Worm (Caenorhabditis elegans) whole organism, mixed stage, embryonic: ENCODE measurements around the gene str-123.

Experiments used
- M03D4.4 ChIP-seq: sonication (generic microtip); optimal IDR thresholded peaks from 2 replicates; lab custom pipeline; 2017; ENCODE audit warnings: mild to moderate bottlenecking, missing genetic modification characterization, missing compliant biosample characterization
- bed-3 ChIP-seq: fragments of 200-800 bp; sonication (Bioruptor generic); optimal IDR thresholded peaks from 3 replicates; lab custom pipeline; 2018; ENCODE audit warnings: mild to moderate bottlenecking, missing genetic modification characterization, moderate library complexity, missing compliant biosample characterization
- blmp-1 ChIP-seq: fragments of 150-350 bp; optimal IDR thresholded peaks from 2 replicates; lab custom pipeline; 2014; ENCODE audit warnings: missing biosample characterization, missing genetic modification characterization
- ceh-39 ChIP-seq: fragments of 150-350 bp; optimal IDR thresholded peaks from 2 replicates; lab custom pipeline; 2014; ENCODE audit warnings: missing biosample characterization, missing genetic modification characterization
- ceh-83 ChIP-seq: fragments of 200-800 bp; sonication (Bioruptor generic); optimal IDR thresholded peaks from 2 replicates; lab custom pipeline; 2018; ENCODE audit warnings: mild to moderate bottlenecking, missing genetic modification characterization, missing compliant biosample characterization
- ces-1 ChIP-seq: fragments of 150-350 bp; optimal IDR thresholded peaks from 2 replicates; lab custom pipeline; 2014; ENCODE audit warnings: missing biosample characterization, missing genetic modification reagents, missing genetic modification characterization
- cnd-1 ChIP-seq: fragments of 200-800 bp; sonication (Bioruptor generic); optimal IDR thresholded peaks from 2 replicates; lab custom pipeline; 2018; ENCODE audit warnings: mild to moderate bottlenecking, missing genetic modification characterization, missing compliant biosample characterization
- drap-1 ChIP-seq: fragments of 200-800 bp; sonication (Bioruptor generic); optimal IDR thresholded peaks from 3 replicates; lab custom pipeline; 2018; ENCODE audit warnings: mild to moderate bottlenecking, missing genetic modification characterization, missing compliant biosample characterization
- ham-2 ChIP-seq: fragments of 200-800 bp; sonication (Bioruptor generic); optimal IDR thresholded peaks from 2 replicates; lab custom pipeline; 2018; ENCODE audit warnings: mild to moderate bottlenecking, missing genetic modification characterization, missing compliant biosample characterization
- hlh-1 ChIP-seq: fragments of 150-350 bp; optimal IDR thresholded peaks from 2 replicates; lab custom pipeline; 2014; ENCODE audit warnings: missing biosample characterization, missing genetic modification reagents, missing genetic modification characterization
- lin-13 ChIP-seq: fragments of 150-350 bp; optimal IDR thresholded peaks from 2 replicates; lab custom pipeline; 2014; ENCODE audit warnings: missing biosample characterization, missing genetic modification characterization
- lin-32 ChIP-seq: fragments of 200-800 bp; sonication (Bioruptor generic); optimal IDR thresholded peaks from 2 replicates; lab custom pipeline; 2018; ENCODE audit warnings: mild to moderate bottlenecking, missing genetic modification characterization, missing compliant biosample characterization
- lsy-2 ChIP-seq: fragments of 150-350 bp; optimal IDR thresholded peaks from 2 replicates; lab custom pipeline; 2014; ENCODE audit warnings: missing biosample characterization, missing genetic modification characterization
- mab-5 ChIP-seq: fragments of 150-350 bp; optimal IDR thresholded peaks from 2 replicates; lab custom pipeline; 2014; ENCODE audit warnings: missing biosample characterization, missing genetic modification characterization
- mep-1 ChIP-seq: fragments of 150-350 bp; optimal IDR thresholded peaks from 2 replicates; lab custom pipeline; 2017; ENCODE audit warnings: missing biosample characterization, missing genetic modification reagents, missing genetic modification characterization, inconsistent platforms
- nhr-12 ChIP-seq: fragments of 150-350 bp; optimal IDR thresholded peaks from 2 replicates; lab custom pipeline; 2014; ENCODE audit warnings: missing biosample characterization, missing genetic modification characterization
- nhr-237 ChIP-seq: fragments of 150-350 bp; optimal IDR thresholded peaks from 2 replicates; lab custom pipeline; 2014; ENCODE audit warnings: missing biosample characterization, missing genetic modification characterization
- nhr-28 ChIP-seq: fragments of 150-350 bp; optimal IDR thresholded peaks from 2 replicates; lab custom pipeline; 2014; ENCODE audit warnings: missing biosample characterization, missing genetic modification characterization
- nhr-76 ChIP-seq: sonication (generic microtip); optimal IDR thresholded peaks from 2 replicates; lab custom pipeline; 2017; ENCODE audit warnings: missing biosample characterization, missing genetic modification characterization
- pha-4 ChIP-seq: fragments of 150-350 bp; optimal IDR thresholded peaks from 2 replicates; lab custom pipeline; 2018; ENCODE audit warnings: missing biosample characterization, missing genetic modification reagents, missing genetic modification characterization
- sem-2 ChIP-seq: fragments of 200-800 bp; sonication (Bioruptor generic); optimal IDR thresholded peaks from 2 replicates; lab custom pipeline; 2018; ENCODE audit warnings: mild to moderate bottlenecking, missing genetic modification characterization, missing compliant biosample characterization
- sptf-1 ChIP-seq: sonication (generic microtip); optimal IDR thresholded peaks from 2 replicates; lab custom pipeline; 2017; ENCODE audit warnings: mild to moderate bottlenecking, missing genetic modification characterization, moderate library complexity, missing compliant biosample characterization
- tbx-8 ChIP-seq: fragments of 200-800 bp; sonication (Bioruptor generic); optimal IDR thresholded peaks from 2 replicates; lab custom pipeline; 2018; ENCODE audit warnings: mild to moderate bottlenecking, missing genetic modification characterization, moderate library complexity, missing compliant biosample characterization
- unc-39 ChIP-seq: fragments of 150-350 bp; optimal IDR thresholded peaks from 2 replicates; lab custom pipeline; 2014; ENCODE audit warnings: missing biosample characterization, missing genetic modification characterization
- unc-62 ChIP-seq: fragments of 150-350 bp; optimal IDR thresholded peaks from 2 replicates; lab custom pipeline; 2014; ENCODE audit warnings: missing biosample characterization, missing genetic modification reagents, missing genetic modification characterization
- zip-8 ChIP-seq: fragments of 150-350 bp; optimal IDR thresholded peaks from 2 replicates; lab custom pipeline; 2014; ENCODE audit warnings: missing biosample characterization, missing genetic modification characterization
- ztf-11 ChIP-seq: fragments of 150-350 bp; optimal IDR thresholded peaks from 2 replicates; lab custom pipeline; 2014; ENCODE audit warnings: missing biosample characterization, missing genetic modification characterization

Gene str-123

ce11 chrX:12808085-12808922 is 18.2 kb downstream of the str-123 start, which contains the start of gene nhr-27:
TSS of gene nhr-27 (minus strand) at chrX:12808318.
- TF ChIP-seq mep-1 (tag; lab: Kevin White, UChicago) (no peak), zip-8 (tag; lab: Kevin White, UChicago) (no peak), unc-62 (GFP tag; lab: Kevin White, UChicago) (no peak), lin-32 (GFP tag; lab: Kevin White, UChicago) (no peak), ces-1 (no peak), tbx-8 (GFP tag; lab: Kevin White, UChicago) (no peak), bed-3 (no peak), drap-1 (GFP tag; lab: Kevin White, UChicago) (no peak), hlh-1 (tag; lab: Kevin White, UChicago) (no peak), nhr-76 (tag; lab: Kevin White, UChicago) (no peak), cnd-1 (tag; lab: Kevin White, UChicago) (no peak), unc-39 (tag; lab: Kevin White, UChicago) (no peak), nhr-12 (no peak)

DNA sequence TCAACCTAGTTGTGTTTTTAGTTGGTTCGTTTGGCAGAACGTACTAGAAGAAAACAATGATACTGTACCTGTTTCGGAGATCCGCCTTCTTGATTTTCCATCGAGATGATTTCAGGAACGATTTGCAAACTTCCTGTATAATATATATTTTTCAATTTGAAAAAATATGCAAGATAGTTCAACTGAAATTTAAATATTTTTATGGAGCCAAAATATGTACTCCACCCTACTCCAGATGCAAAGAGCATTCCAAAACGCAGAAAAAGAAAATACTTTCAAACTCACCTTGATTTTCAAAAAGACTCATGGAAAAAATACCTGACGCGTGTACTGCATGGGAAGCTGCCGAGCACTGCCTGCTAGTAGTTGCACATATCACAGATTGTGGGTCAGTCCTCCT is 23.4 kb downstream of the str-123 start, which contains the start of gene gei-3:
TSS of gene gei-3 (minus strand) at position 101 of the 400 bp plus-strand sequence.
- TF ChIP-seq nhr-237 (tag; lab: Kevin White, UChicago) (no peak), sem-2 (GFP tag; lab: Kevin White, UChicago) (no peak), lin-13 (no peak), cnd-1 (tag; lab: Kevin White, UChicago) (no peak), mab-5 (tag; lab: Kevin White, UChicago) (no peak), lin-32 (GFP tag; lab: Kevin White, UChicago) (no peak)
- TF ChIP-seq, all 35 proteins: peak for 0

ce11 chrX:12815367-12815766 is 25.2 kb downstream of the str-123 start:
- TF ChIP-seq pha-4 (tag; lab: Kevin White, UChicago) (no peak), lin-13 (no peak), drap-1 (GFP tag; lab: Kevin White, UChicago) (no peak), lin-32 (GFP tag; lab: Kevin White, UChicago) (no peak), hlh-1 (tag; lab: Kevin White, UChicago) (no peak)

- TF ChIP-seq lin-32 (GFP tag; lab: Kevin White, UChicago), result no peak
- TF ChIP-seq bed-3, result no peak
- no peak for TF ChIP-seq cnd-1 (tag; lab: Kevin White, UChicago)
- TF ChIP-seq ceh-39 (tag; lab: Kevin White, UChicago), result no peak
- no peak for TF ChIP-seq lin-13
- TF ChIP-seq tbx-8 (GFP tag; lab: Kevin White, UChicago), result no peak
- no peak for TF ChIP-seq mab-5 (tag; lab: Kevin White, UChicago)
- no peak for TF ChIP-seq blmp-1 (tag; lab: Kevin White, UChicago)
- no peak for TF ChIP-seq ztf-11 (tag; lab: Kevin White, UChicago)
- no peak for TF ChIP-seq unc-62 (GFP tag; lab: Kevin White, UChicago)
- no peak for TF ChIP-seq unc-39 (tag; lab: Kevin White, UChicago)
- no peak for TF ChIP-seq nhr-76 (tag; lab: Kevin White, UChicago)
Measured at ce11 chrX:12818768-12819167, 28.6 kb downstream of the str-123 start.

DNA sequence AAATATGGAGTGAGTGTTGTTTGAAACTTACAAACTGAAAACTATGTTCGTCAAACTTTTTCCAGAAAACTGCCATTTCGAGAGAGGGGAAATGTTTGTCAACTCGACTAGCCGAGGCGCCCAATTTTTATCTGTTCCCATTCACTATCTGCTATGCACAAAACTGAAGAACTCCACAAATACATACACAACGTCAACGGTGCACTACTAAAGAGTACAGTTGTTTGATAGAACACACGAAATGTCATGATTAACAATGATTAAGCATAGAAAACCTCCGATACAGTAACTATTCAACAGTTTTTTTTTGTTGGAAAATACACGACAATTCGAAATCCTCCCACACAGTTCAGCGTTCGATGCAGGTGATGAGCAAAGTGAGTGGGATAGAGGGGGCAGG is 29.4 kb downstream of the str-123 start:
- TF ChIP-seq ceh-83 (no peak), hlh-1 (tag; lab: Kevin White, UChicago) (no peak), ceh-39 (tag; lab: Kevin White, UChicago) (no peak), ham-2 (GFP tag; lab: Kevin White, UChicago) (no peak), sptf-1 (tag; lab: Kevin White, UChicago) (no peak)

DNA sequence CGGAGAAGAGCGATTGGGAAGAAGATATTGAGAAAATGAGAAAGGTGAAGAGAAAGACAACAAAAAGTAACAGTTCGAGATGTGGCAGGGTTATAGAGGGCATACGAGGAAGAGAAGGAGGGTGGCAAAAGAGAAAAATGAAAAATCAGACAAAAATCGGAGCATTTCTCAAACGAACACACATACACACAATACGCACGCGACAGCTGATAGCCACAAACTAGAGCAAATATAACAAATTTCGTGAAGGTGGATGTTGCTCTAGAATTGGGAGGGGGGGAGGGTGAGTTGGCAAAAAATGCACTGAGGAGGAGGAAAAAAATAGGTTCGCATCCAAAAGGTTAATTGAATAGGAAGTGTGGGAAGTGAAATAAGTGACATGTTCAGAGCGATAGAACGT is 35.0 kb downstream of the str-123 start:
- TF ChIP-seq lsy-2 (tag; lab: Kevin White, UChicago) (no peak), nhr-237 (tag; lab: Kevin White, UChicago) (no peak), ceh-39 (tag; lab: Kevin White, UChicago) (no peak), pha-4 (tag; lab: Kevin White, UChicago) (no peak), drap-1 (GFP tag; lab: Kevin White, UChicago) (no peak), blmp-1 (tag; lab: Kevin White, UChicago) (no peak), nhr-28 (tag; lab: Kevin White, UChicago) (no peak), sem-2 (GFP tag; lab: Kevin White, UChicago) (no peak), M03D4.4 (tag; lab: Kevin White, UChicago) (no peak)
